Worm (Caenorhabditis elegans) whole organism, L2 larva: ENCODE results near the gene nhr-153.
A peak's percentile ranks its signal among the peaks of the same experiment; 100 is the strongest.
"Not testable (repeated sequence)": the region's sequence is repeated elsewhere in the genome, so short reads cannot be mapped to it uniquely, and the experiment has no call there.

Source experiments
- C34F6.9 ChIP-seq: fragments of 150-350 bp; optimal IDR thresholded peaks from 2 replicates; lab custom pipeline; 2014; ENCODE audit warnings: missing biosample characterization, missing genetic modification characterization
- F13H6.1 ChIP-seq: sonication (generic microtip); optimal IDR thresholded peaks from 2 replicates; lab custom pipeline; 2016; ENCODE audit warnings: missing genetic modification characterization, missing compliant biosample characterization
- R02D3.7 ChIP-seq: fragments of 150-350 bp; optimal IDR thresholded peaks from 2 replicates; lab custom pipeline; 2014; ENCODE audit warnings: missing biosample characterization, missing genetic modification characterization
- Y55F3AM.14 ChIP-seq: fragments of 200-800 bp; sonication (Bioruptor generic); optimal IDR thresholded peaks from 2 replicates; lab custom pipeline; 2018; ENCODE audit warnings: mild to moderate bottlenecking, missing genetic modification characterization, missing compliant biosample characterization
- ZK546.5 ChIP-seq: sonication (generic microtip); optimal IDR thresholded peaks from 2 replicates; lab custom pipeline; 2017; ENCODE audit warnings: missing biosample characterization, missing genetic modification characterization
- aly-2 ChIP-seq: fragments of 150-350 bp; optimal IDR thresholded peaks from 2 replicates; lab custom pipeline; 2014; ENCODE audit warnings: missing biosample characterization, missing genetic modification characterization
- ama-1 ChIP-seq: fragments of 150-350 bp; optimal IDR thresholded peaks from 2 replicates; lab custom pipeline; 2018; ENCODE audit warnings: inconsistent platforms
- blmp-1 ChIP-seq: sonication (generic microtip); optimal IDR thresholded peaks from 2 replicates; lab custom pipeline; 2017; ENCODE audit warnings: missing genetic modification characterization, mild to moderate bottlenecking, missing compliant biosample characterization, antibody characterized with exemption, moderate library complexity; ENCODE audit not compliant: insufficient read depth
- ceh-16 ChIP-seq: fragments of 150-350 bp; optimal IDR thresholded peaks from 2 replicates; lab custom pipeline; 2014; ENCODE audit warnings: missing biosample characterization, missing genetic modification characterization
- elt-1 ChIP-seq: fragments of 150-350 bp; optimal IDR thresholded peaks from 2 replicates; lab custom pipeline; 2014; ENCODE audit warnings: missing biosample characterization, missing genetic modification characterization
- elt-3 ChIP-seq: sonication (generic microtip); optimal IDR thresholded peaks from 2 replicates; lab custom pipeline; 2017; ENCODE audit warnings: missing biosample characterization, missing genetic modification characterization
- fos-1 ChIP-seq: fragments of 150-350 bp; optimal IDR thresholded peaks from 2 replicates; lab custom pipeline; 2014; ENCODE audit warnings: missing biosample characterization, missing genetic modification characterization
- gmeb-1 ChIP-seq: fragments of 150-350 bp; optimal IDR thresholded peaks from 2 replicates; lab custom pipeline; 2014; ENCODE audit warnings: missing biosample characterization, missing genetic modification characterization
- lin-11 ChIP-seq: fragments of 150-350 bp; sonication (generic microtip); optimal IDR thresholded peaks from 2 replicates; lab custom pipeline; 2014; ENCODE audit warnings: missing biosample characterization, missing genetic modification characterization, inconsistent platforms, mixed read lengths
- lin-13 ChIP-seq: fragments of 150-350 bp; optimal IDR thresholded peaks from 2 replicates; lab custom pipeline; 2014; ENCODE audit warnings: missing biosample characterization, missing genetic modification reagents, missing genetic modification characterization
- lsy-2 ChIP-seq, 2 experiments: fragments of 150-350 bp in 1 of 2; sonication (generic microtip) in 1 of 2; optimal IDR thresholded peaks; 2 replicates each; lab custom pipeline; 2014 to 2017; ENCODE audit warnings: missing biosample characterization in 2 of 2, missing genetic modification characterization in 2 of 2
- mab-5 ChIP-seq: fragments of 150-350 bp; optimal IDR thresholded peaks from 2 replicates; lab custom pipeline; 2014; ENCODE audit warnings: missing biosample characterization, missing genetic modification characterization
- nhr-129 ChIP-seq: fragments of 150-350 bp; optimal IDR thresholded peaks from 2 replicates; lab custom pipeline; 2014; ENCODE audit warnings: missing biosample characterization, missing genetic modification characterization
- nhr-21 ChIP-seq: fragments of 150-350 bp; optimal IDR thresholded peaks from 2 replicates; lab custom pipeline; 2014; ENCODE audit warnings: missing biosample characterization, missing genetic modification characterization
- nhr-237 ChIP-seq: fragments of 150-350 bp; optimal IDR thresholded peaks from 2 replicates; lab custom pipeline; 2014; ENCODE audit warnings: missing biosample characterization, missing genetic modification characterization
- nhr-6 ChIP-seq: fragments of 150-350 bp; optimal IDR thresholded peaks from 2 replicates; lab custom pipeline; 2014; ENCODE audit warnings: missing biosample characterization, missing genetic modification characterization
- peb-1 ChIP-seq: fragments of 150-350 bp; optimal IDR thresholded peaks from 2 replicates; lab custom pipeline; 2014; ENCODE audit warnings: missing biosample characterization, missing genetic modification characterization
- sma-3 ChIP-seq: sonication (generic microtip); optimal IDR thresholded peaks from 2 replicates; lab custom pipeline; 2016; ENCODE audit warnings: missing genetic modification reagents, missing genetic modification characterization, missing compliant biosample characterization
- sma-9 ChIP-seq, 2 experiments: fragments of 150-350 bp in 1 of 2; sonication (generic microtip) in 1 of 2; optimal IDR thresholded peaks; 2 replicates each; lab custom pipeline; 2014 to 2016; ENCODE audit warnings: missing genetic modification characterization in 2 of 2, mild to moderate bottlenecking in 1 of 2, missing biosample characterization in 1 of 2, missing compliant biosample characterization in 1 of 2, missing genetic modification reagents in 1 of 2, moderate library complexity in 1 of 2
- snpc-4 ChIP-seq: fragments of 150-350 bp; optimal IDR thresholded peaks from 2 replicates; lab custom pipeline; 2014; ENCODE audit warnings: missing biosample characterization, missing genetic modification characterization
- unc-39 ChIP-seq: fragments of 150-350 bp; optimal IDR thresholded peaks from 2 replicates; lab custom pipeline; 2014; ENCODE audit warnings: missing biosample characterization, missing genetic modification characterization
- unc-62 ChIP-seq: fragments of 150-350 bp; optimal IDR thresholded peaks from 2 replicates; lab custom pipeline; 2014; ENCODE audit warnings: missing biosample characterization, missing genetic modification reagents, missing genetic modification characterization
- ztf-1 ChIP-seq: fragments of 200-800 bp; sonication (Bioruptor generic); conservative IDR thresholded peaks from 2 replicates; pipeline ENCODE4 v1.3.6; 2022; ENCODE audit warnings: missing genetic modification characterization, missing compliant biosample characterization
- ztf-4 ChIP-seq: fragments of 150-350 bp; optimal IDR thresholded peaks from 2 replicates; lab custom pipeline; 2014; ENCODE audit warnings: missing biosample characterization, missing genetic modification characterization

Gene nhr-153

ce11 chrV:12113726-12114125 is 9.7 kb downstream of the nhr-153 start:
- TF ChIP-seq fos-1 (tag; lab: Kevin White, UChicago) (peak; percentile 64), snpc-4 (tag; lab: Kevin White, UChicago) (no peak)
- TF ChIP-seq, all 48 proteins: peak for 1

- no peak for TF ChIP-seq ztf-4 (tag; lab: Kevin White, UChicago)
- no peak for TF ChIP-seq mab-5 (tag; lab: Kevin White, UChicago)
- TF ChIP-seq nhr-21 (tag; lab: Kevin White, UChicago): no peak
- no peak for TF ChIP-seq nhr-129
- no peak for TF ChIP-seq unc-62 (GFP tag; lab: Kevin White, UChicago)
Measured at ce11 chrV:12114693-12115092, 10.7 kb downstream of the nhr-153 start, which contains the start of gene spin-1. Gene spin-1, plus strand, starts transcription at chrV:12114993.

- no peak for TF ChIP-seq sma-3
- no peak for TF ChIP-seq elt-1 (tag; lab: Kevin White, UChicago)
- no peak for TF ChIP-seq nhr-6 (tag; lab: Kevin White, UChicago)
- TF ChIP-seq sma-9 (GFP tag; optimal IDR thresholded peaks at IDR 0.05; lab: Kevin White, UChicago): peak; percentile 20
- no peak for TF ChIP-seq sma-9 (tag; optimal IDR thresholded peaks at IDR 0.05; lab: Kevin White, UChicago)
- no peak for TF ChIP-seq blmp-1 (tag; lab: Kevin White, UChicago)
Measured at ce11 chrV:12115150-12115549, 11.1 kb downstream of the nhr-153 start.

ce11 chrV:12117567-12118053 is 13.6 kb downstream of the nhr-153 start, which contains the start of gene C13C4.8:
Gene C13C4.8, plus strand, starts transcription at chrV:12118003.
- TF ChIP-seq R02D3.7 (no peak), lin-13 (GFP tag; lab: Kevin White, UChicago) (no peak)
- TF ChIP-seq, all 48 proteins: peak for 0

- TF ChIP-seq peb-1 (tag; lab: Kevin White, UChicago) (no peak), gmeb-1 (tag; lab: Kevin White, UChicago) (no peak), elt-3 (no peak), ztf-1 (GFP tag; lab: Robert Waterston, UW) (no peak), unc-39 (tag; lab: Kevin White, UChicago) (no peak), C34F6.9 (tag; lab: Kevin White, UChicago) (no peak), ZK546.5 (tag; lab: Kevin White, UChicago) (no peak), F13H6.1 (tag; lab: Kevin White, UChicago) (no peak), R02D3.7 (no peak), Y55F3AM.14 (GFP tag; lab: Kevin White, UChicago) (no peak), ama-1 (lab: Kevin White, UChicago) (no peak)
Measured at ce11 chrV:12120381-12120780, 16.4 kb downstream of the nhr-153 start, which contains the start of gene C13C4.7. Gene C13C4.7, minus strand, starts transcription at chrV:12120481.

- TF ChIP-seq nhr-237 (tag; lab: Kevin White, UChicago) (no peak), sma-3 (no peak), lin-11 (no peak), gmeb-1 (tag; lab: Kevin White, UChicago) (no peak), aly-2 (tag; lab: Kevin White, UChicago) (no peak), sma-9 (GFP tag; optimal IDR thresholded peaks at IDR 0.05; lab: Kevin White, UChicago) (no peak), sma-9 (tag; optimal IDR thresholded peaks at IDR 0.05; lab: Kevin White, UChicago) (no peak), ztf-4 (tag; lab: Kevin White, UChicago) (no peak), lsy-2 (tag; optimal IDR thresholded peaks at IDR 0.05; lab: Kevin White, UChicago) (no peak)
Measured at ce11 chrV:12121274-12121673, 17.3 kb downstream of the nhr-153 start, which contains the start of gene C13C4.6. Gene C13C4.6, plus strand, starts transcription at chrV:12121574.

- not testable (repeated sequence) for TF ChIP-seq ama-1 (lab: Kevin White, UChicago); ceh-16 (tag; lab: Kevin White, UChicago); blmp-1 (tag; lab: Kevin White, UChicago)
Measured at ce11 chrV:12130688-12131087, 26.7 kb downstream of the nhr-153 start, which contains the start of gene C27A7.6. Gene C27A7.6, minus strand, starts transcription at chrV:12130788.
